Fruit fly (Drosophila melanogaster) whole organism, prepupa: ENCODE measurements around the gene yellow-g2.

ENCODE experiments used
- CG16779 ChIP-seq: fragments of 200-800 bp; sonication (Bioruptor generic); optimal IDR thresholded peaks from 3 replicates; lab custom pipeline; 2017; ENCODE audit warnings: missing biosample characterization, mild to moderate bottlenecking, missing genetic modification characterization
- CG7368 ChIP-seq: fragments of 200-800 bp; sonication (Bioruptor generic); optimal IDR thresholded peaks from 3 replicates; lab custom pipeline; 2016; ENCODE audit warnings: missing biosample characterization, missing genetic modification characterization
- Sox14 ChIP-seq: fragments of 200-800 bp; sonication (Bioruptor generic); optimal IDR thresholded peaks from 3 replicates; lab custom pipeline; 2016; ENCODE audit warnings: missing biosample characterization, missing genetic modification characterization

dm6 chr3L:2325276-2325675 is 48.9 kb downstream of the yellow-g2 start:
- TF ChIP-seq CG7368 (GFP tag; lab: Kevin White, UChicago) (no peak), CG16779 (no peak), Sox14 (GFP tag; lab: Kevin White, UChicago) (no peak)
